Worm (Caenorhabditis elegans) whole organism, late embryonic: ENCODE measurements around the gene W01D2.3.

Source experiments
- ama-1 ChIP-seq: fragments of 150-350 bp; optimal IDR thresholded peaks from 2 replicates; lab custom pipeline; 2014
- ceh-9 ChIP-seq: sonication (generic microtip); optimal IDR thresholded peaks from 2 replicates; lab custom pipeline; 2016; ENCODE audit warnings: mild to moderate bottlenecking, missing genetic modification characterization, inconsistent platforms, missing compliant biosample characterization
- fkh-10 ChIP-seq: fragments of 150-350 bp; optimal IDR thresholded peaks from 2 replicates; lab custom pipeline; 2014; ENCODE audit warnings: missing biosample characterization, missing genetic modification reagents, missing genetic modification characterization
- nhr-11 ChIP-seq: fragments of 150-350 bp; optimal IDR thresholded peaks from 2 replicates; lab custom pipeline; 2014; ENCODE audit warnings: missing biosample characterization, missing genetic modification characterization
- npax-4 ChIP-seq: sonication (generic microtip); optimal IDR thresholded peaks from 2 replicates; lab custom pipeline; 2016; ENCODE audit warnings: missing genetic modification characterization, missing compliant biosample characterization
- sox-4 ChIP-seq: sonication (generic microtip); optimal IDR thresholded peaks from 2 replicates; lab custom pipeline; 2017; ENCODE audit warnings: mild to moderate bottlenecking, missing genetic modification characterization, inconsistent platforms, missing compliant biosample characterization
- tbx-2 ChIP-seq: sonication (generic microtip); optimal IDR thresholded peaks from 2 replicates; lab custom pipeline; 2016; ENCODE audit warnings: missing genetic modification characterization, missing compliant biosample characterization
- zip-5 ChIP-seq: sonication (generic microtip); optimal IDR thresholded peaks from 2 replicates; lab custom pipeline; 2016; ENCODE audit warnings: missing genetic modification characterization, missing compliant biosample characterization

DNA sequence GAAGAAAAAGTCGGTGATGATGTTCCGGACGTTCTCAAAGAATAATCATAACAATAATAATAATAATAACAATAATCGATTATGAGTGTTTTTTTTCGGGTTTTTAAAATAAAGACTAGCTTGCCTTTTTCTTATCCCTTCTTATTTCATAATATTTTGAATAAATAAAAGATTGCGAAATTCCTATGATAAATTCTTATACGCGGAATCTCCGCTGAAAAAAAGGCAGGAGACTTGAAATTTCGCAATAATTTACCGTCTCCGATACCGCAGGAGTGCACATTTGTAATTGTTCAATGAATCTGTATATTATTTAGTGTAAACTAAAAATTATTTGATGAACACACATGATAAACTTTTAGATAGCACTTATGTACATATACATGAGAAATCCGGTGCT lies 11.6 kb downstream of the W01D2.3 start:
- TF ChIP-seq ama-1 = no peak
- TF ChIP-seq npax-4 (tag; lab: Kevin White, UChicago) = no peak
- TF ChIP-seq ceh-9 = no peak
- TF ChIP-seq nhr-11 (tag; lab: Kevin White, UChicago) = no peak
- TF ChIP-seq zip-5 (tag; lab: Kevin White, UChicago) = no peak
- TF ChIP-seq sox-4 = no peak
- TF ChIP-seq fkh-10 (GFP tag; lab: Kevin White, UChicago) = no peak
- no peak for TF ChIP-seq tbx-2 (tag; lab: Kevin White, UChicago)
